Worm (Caenorhabditis elegans): ENCODE measurements around the gene rpl-34.

The rpl-34 gene

DNA sequence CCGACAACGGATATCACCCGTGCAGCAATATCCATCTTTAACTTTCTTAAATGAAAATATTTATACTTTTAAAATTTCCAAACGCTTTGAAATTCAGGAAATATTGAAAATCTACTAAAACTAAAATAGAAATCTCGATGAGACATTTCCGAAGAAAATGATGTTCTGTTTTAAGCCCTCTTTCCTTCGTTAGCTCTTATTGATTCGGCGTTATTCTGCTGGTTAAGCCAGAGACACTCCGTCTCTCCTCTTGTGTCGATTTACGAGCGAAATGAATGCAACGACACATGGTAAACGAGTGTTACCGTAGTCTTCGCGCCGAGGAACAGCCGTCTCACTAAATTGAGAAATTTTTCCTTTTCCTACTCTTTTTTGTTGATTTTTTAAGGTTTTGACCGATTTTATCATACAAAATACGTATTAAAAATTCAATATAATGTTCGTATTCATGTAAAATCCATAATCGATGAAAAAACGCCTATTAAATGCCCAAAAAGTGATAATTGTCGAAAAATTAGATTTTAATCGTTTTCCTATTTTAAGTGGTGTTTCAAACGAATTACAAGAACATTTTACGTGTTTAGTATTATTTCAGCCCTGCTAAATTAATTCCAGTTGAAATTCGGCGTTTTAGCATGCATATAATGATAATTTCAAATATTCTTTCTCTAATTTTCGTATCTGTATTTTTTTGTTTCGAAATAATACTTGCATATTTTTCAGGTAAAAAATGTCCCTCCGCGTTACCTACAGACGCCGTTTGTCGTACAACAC lies at the start of gene rpl-34, which contains the start of gene ppm-1.H:
TSS of gene rpl-34 (plus strand) at position 724 of the 774 bp plus-strand sequence.
TSS of gene ppm-1.H (minus strand) at position 51 of the 774 bp plus-strand sequence.
- peak; percentile 21 for TF ChIP-seq ceh-18 (tag; optimal IDR thresholded peaks at IDR 0.05)
- no peak for TF ChIP-seq C08G9.2 (tag; optimal IDR thresholded peaks at IDR 0.05)
- TF ChIP-seq nfya-1 (tag; optimal IDR thresholded peaks at IDR 0.05), result peak; percentile 84
- peak; percentile 34 for TF ChIP-seq hlh-8 (tag; optimal IDR thresholded peaks at IDR 0.05)
- peak; percentile 51 for TF ChIP-seq ceh-48 (tag; optimal IDR thresholded peaks at IDR 0.05)
- TF ChIP-seq K02D7.2 (tag; optimal IDR thresholded peaks at IDR 0.05), result no peak
- TF ChIP-seq pax-1 (tag; optimal IDR thresholded peaks at IDR 0.05), result peak; percentile 50
- peak; percentile 58 for TF ChIP-seq unc-55 (GFP tag; optimal IDR thresholded peaks at IDR 0.05)
- TF ChIP-seq pag-3 (tag; optimal IDR thresholded peaks at IDR 0.05; ENCODE audit: borderline replicate concordance), result no peak
- peak; percentile 57 for TF ChIP-seq unc-42 (tag; optimal IDR thresholded peaks at IDR 0.05)
- peak; percentile 39 for TF ChIP-seq zip-5 (tag; optimal IDR thresholded peaks at IDR 0.05)
- TF ChIP-seq sdc-2 (tag; optimal IDR thresholded peaks at IDR 0.05), result no peak
- TF ChIP-seq nhr-11 (tag; optimal IDR thresholded peaks at IDR 0.05), result no peak
- peak; percentile 14 for TF ChIP-seq ttx-3 (tag; optimal IDR thresholded peaks at IDR 0.05)
- TF ChIP-seq hlh-13 (GFP tag; optimal IDR thresholded peaks at IDR 0.05), result no peak
- no peak for TF ChIP-seq ceh-19 (GFP tag; optimal IDR thresholded peaks at IDR 0.05)
- no peak for TF ChIP-seq elt-4 (tag; optimal IDR thresholded peaks at IDR 0.05)
- no peak for TF ChIP-seq ztf-16 (tag; optimal IDR thresholded peaks at IDR 0.05)
- peak; percentile 64 for TF ChIP-seq ceh-31 (tag; optimal IDR thresholded peaks at IDR 0.05)
- peak; percentile 36 for TF ChIP-seq tbx-2 (tag; optimal IDR thresholded peaks at IDR 0.05)
- no peak for TF ChIP-seq ceh-45 (GFP tag; IDR thresholded peaks at IDR 0.05)
- TF ChIP-seq hlh-30 (tag; optimal IDR thresholded peaks at IDR 0.05; ENCODE audit: insufficient read depth), result peak; percentile 33
- peak; percentile 39 for TF ChIP-seq ceh-34 (tag; optimal IDR thresholded peaks at IDR 0.05)
- TF ChIP-seq odd-2 (tag; optimal IDR thresholded peaks at IDR 0.05), result no peak

DNA sequence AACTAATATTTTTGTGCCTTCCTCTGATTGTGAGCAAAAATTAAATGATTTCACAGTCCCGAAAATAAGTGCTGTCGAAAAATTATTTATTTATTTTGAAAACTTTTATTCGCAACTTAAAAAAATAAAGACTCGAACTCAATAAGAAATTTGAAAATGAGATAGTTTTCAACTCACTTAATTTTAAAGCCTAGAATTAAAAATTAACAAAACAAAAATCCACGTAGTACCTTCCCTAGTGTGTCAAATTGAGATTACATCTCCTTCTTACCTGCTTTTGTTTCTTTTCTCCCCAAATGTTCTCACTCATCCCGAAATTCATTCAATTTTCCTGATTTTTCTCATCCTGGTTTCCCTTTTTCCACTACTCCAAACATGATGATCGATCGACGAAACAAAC lies 49.5 kb upstream of the rpl-34 start, which contains the start of gene F35G2.5:
TSS of gene F35G2.5 (plus strand) at position 301 of the 400 bp plus-strand sequence.
- TF ChIP-seq ceh-2 (tag; optimal IDR thresholded peaks at IDR 0.05), result no peak
- no peak for TF ChIP-seq ceh-6 (GFP tag; optimal IDR thresholded peaks at IDR 0.05)

DNA sequence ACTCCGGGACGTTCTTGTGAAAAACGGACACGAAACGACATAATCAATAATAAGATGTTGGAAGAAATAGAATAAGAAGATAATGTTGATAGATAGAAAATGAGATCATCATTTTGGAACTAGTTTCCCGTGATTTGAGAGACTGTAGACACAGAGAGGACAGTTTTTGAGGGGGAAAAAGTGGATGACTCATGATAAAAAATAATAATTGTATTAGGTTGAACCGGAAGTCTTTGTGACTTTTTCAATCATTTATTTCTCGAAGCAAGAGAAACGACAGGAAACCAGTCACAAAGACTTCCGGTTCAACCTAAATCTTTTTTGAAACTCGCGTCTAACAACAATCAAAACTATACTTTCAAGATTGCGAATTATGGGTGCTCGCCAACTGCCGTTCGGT lies 41.8 kb upstream of the rpl-34 start, which contains the start of gene mlt-3:
TSS of gene mlt-3 (minus strand) at position 101 of the 400 bp plus-strand sequence.
- TF ChIP-seq unc-42 (tag; optimal IDR thresholded peaks at IDR 0.05) (no peak), T23F11.4 (GFP tag; optimal IDR thresholded peaks at IDR 0.05) (no peak), ceh-19 (GFP tag; optimal IDR thresholded peaks at IDR 0.05) (no peak), sox-2 (GFP tag; IDR thresholded peaks at IDR 0.05) (no peak), ceh-45 (GFP tag; IDR thresholded peaks at IDR 0.05) (no peak), nhr-11 (tag; optimal IDR thresholded peaks at IDR 0.05) (no peak), ahr-1 (tag; optimal IDR thresholded peaks at IDR 0.05) (no peak), zip-5 (tag; optimal IDR thresholded peaks at IDR 0.05) (no peak), fax-1 (tag; optimal IDR thresholded peaks at IDR 0.05) (no peak), ceh-31 (tag; optimal IDR thresholded peaks at IDR 0.05) (no peak), ceh-22 (tag; optimal IDR thresholded peaks at IDR 0.05) (no peak), lim-6 (tag; optimal IDR thresholded peaks at IDR 0.05) (no peak), ztf-16 (tag; optimal IDR thresholded peaks at IDR 0.05) (no peak), Y22D7AL.16 (tag; optimal IDR thresholded peaks at IDR 0.05) (no peak), ceh-34 (tag; optimal IDR thresholded peaks at IDR 0.05) (no peak)

DNA sequence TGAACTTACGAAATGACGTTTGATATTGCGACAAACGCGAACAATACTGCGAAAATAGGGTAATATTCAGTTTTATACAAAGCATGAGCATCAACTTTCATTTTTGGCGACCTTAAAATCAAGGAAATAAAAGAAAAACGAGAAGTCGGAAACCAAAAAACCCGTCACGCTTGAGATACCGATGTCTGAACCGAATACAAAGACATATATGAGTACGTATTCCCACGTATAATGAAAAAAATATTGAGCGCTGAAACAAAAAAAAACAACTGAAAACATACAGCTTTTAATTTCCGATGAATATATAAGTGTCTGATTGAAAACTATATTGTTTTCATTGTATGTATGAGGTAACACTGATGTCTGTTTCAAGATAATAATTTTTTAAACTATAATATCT lies 39.1 kb upstream of the rpl-34 start, which contains the start of gene sre-18:
TSS of gene sre-18 (minus strand) at position 101 of the 400 bp plus-strand sequence.
- TF ChIP-seq C38D4.7 (GFP tag; optimal IDR thresholded peaks at IDR 0.05) (no peak), K09A11.1 (tag; optimal IDR thresholded peaks at IDR 0.05; ENCODE audit: insufficient read depth) (no peak), hlh-13 (GFP tag; optimal IDR thresholded peaks at IDR 0.05) (no peak), pag-3 (tag; optimal IDR thresholded peaks at IDR 0.05; ENCODE audit: borderline replicate concordance) (no peak), tbx-2 (tag; optimal IDR thresholded peaks at IDR 0.05) (no peak), nhr-11 (tag; optimal IDR thresholded peaks at IDR 0.05) (no peak), hlh-8 (tag; optimal IDR thresholded peaks at IDR 0.05) (no peak), ceh-24 (tag; optimal IDR thresholded peaks at IDR 0.05) (no peak), pros-1 (tag; optimal IDR thresholded peaks at IDR 0.05) (no peak), sdc-2 (tag; optimal IDR thresholded peaks at IDR 0.05) (no peak), ttx-3 (tag; optimal IDR thresholded peaks at IDR 0.05) (no peak), nfya-1 (tag; optimal IDR thresholded peaks at IDR 0.05) (no peak), madf-2 (tag; optimal IDR thresholded peaks at IDR 0.05) (no peak), ztf-16 (tag; optimal IDR thresholded peaks at IDR 0.05) (no peak), ets-4 (tag; optimal IDR thresholded peaks at IDR 0.05) (no peak), pax-1 (tag; optimal IDR thresholded peaks at IDR 0.05) (no peak), ama-1 (optimal IDR thresholded peaks at IDR 0.05) (no peak), ceh-6 (GFP tag; optimal IDR thresholded peaks at IDR 0.05) (no peak), ceh-48 (tag; optimal IDR thresholded peaks at IDR 0.05) (no peak)

All from whole organism, late embryonic.